Worm (Caenorhabditis elegans) whole organism, young adult: ENCODE measurements around the gene mics-1.

Experiments used
- Y79H2A.3 ChIP-seq: fragments of 200-800 bp; sonication (Bioruptor generic); conservative IDR thresholded peaks from 2 replicates; pipeline ENCODE4 v1.3.6; 2022; ENCODE audit warnings: missing genetic modification reagents, missing genetic modification characterization, missing compliant biosample characterization
- him-1 ChIP-seq: sonication (generic microtip); optimal IDR thresholded peaks from 2 replicates; lab custom pipeline; 2016; ENCODE audit warnings: missing genotype, missing genetic modification reagents, missing genetic modification characterization, missing compliant biosample characterization
- unc-130 ChIP-seq: sonication (generic microtip); optimal IDR thresholded peaks from 2 replicates; lab custom pipeline; 2016; ENCODE audit warnings: missing genetic modification reagents, missing genetic modification characterization, missing compliant biosample characterization
- ztf-18 ChIP-seq: sonication (generic microtip); optimal IDR thresholded peaks from 2 replicates; lab custom pipeline; 2016; ENCODE audit warnings: missing genotype, mild to moderate bottlenecking, missing genetic modification characterization, missing compliant biosample characterization

- TF ChIP-seq him-1 (tag; lab: Kevin White, UChicago) = no peak
- TF ChIP-seq ztf-18 (tag; lab: Kevin White, UChicago) = no peak
- no peak for TF ChIP-seq unc-130 (GFP tag; lab: Kevin White, UChicago)
- TF ChIP-seq Y79H2A.3 (GFP tag; lab: Robert Waterston, UW) = no peak
These were observed 19.1 kb upstream of the mics-1 start, which contains the start of gene T21C9.13 for ce11 chrV:10597234-10597633.
